Fruit fly (Drosophila melanogaster) S2 (cell line): ENCODE results near the gene CRIF.

ENCODE experiments used
- CG8478 ChIP-seq: fragments of >200 bp; optimal IDR thresholded peaks from 2 replicates; lab custom pipeline; 2018
- CTCF ChIP-seq, 2 experiments: fragments of >200 bp; optimal IDR thresholded peaks; 2 replicates each; lab custom pipeline; 2018

- TF ChIP-seq CG8478 (lab: Kevin White, UChicago) (no peak), CTCF (optimal IDR thresholded peaks at IDR 0.05; lab: Kevin White, UChicago) (no peak)
Measured at dm6 chr3L:21538893-21539244, 29.8 kb downstream of the CRIF start.
